Worm (Caenorhabditis elegans) whole organism, early embryonic: ENCODE measurements around the gene F19H8.2.

ENCODE experiments used
- B0310.2 ChIP-seq: sonication (generic microtip); optimal IDR thresholded peaks from 2 replicates; lab custom pipeline; 2016; ENCODE audit warnings: mild to moderate bottlenecking, missing genetic modification characterization, missing compliant biosample characterization
- aly-1 ChIP-seq: sonication (generic microtip); optimal IDR thresholded peaks from 2 replicates; lab custom pipeline; 2016; ENCODE audit warnings: missing genetic modification characterization, missing compliant biosample characterization
- ama-1 ChIP-seq: fragments of 150-350 bp; optimal IDR thresholded peaks from 2 replicates; lab custom pipeline; 2014
- ceh-36 ChIP-seq: sonication (generic microtip); optimal IDR thresholded peaks from 2 replicates; lab custom pipeline; 2016; ENCODE audit warnings: missing genetic modification characterization, inconsistent platforms, missing compliant biosample characterization
- ets-7 ChIP-seq: sonication (generic microtip); optimal IDR thresholded peaks from 2 replicates; lab custom pipeline; 2016; ENCODE audit warnings: missing genotype, missing genetic modification characterization, missing compliant biosample characterization
- flt-1 ChIP-seq: fragments of 200-800 bp; sonication (Bioruptor generic); IDR thresholded peaks from 2 replicates; pipeline ENCODE4 v1.3.6; 2022; ENCODE audit warnings: missing genetic modification characterization, missing compliant biosample characterization
- scrt-1 ChIP-seq: fragments of 200-800 bp; sonication (Bioruptor generic); IDR thresholded peaks from 2 replicates; pipeline ENCODE4 v1.3.6; 2022; ENCODE audit warnings: missing genetic modification characterization, missing compliant biosample characterization
- sea-1 ChIP-seq: fragments of 200-800 bp; sonication (Bioruptor generic); conservative IDR thresholded peaks from 2 replicates; pipeline ENCODE4 v1.3.6; 2022; ENCODE audit warnings: missing genetic modification characterization, missing compliant biosample characterization
- tbx-11 ChIP-seq: fragments of 200-800 bp; sonication (Bioruptor generic); IDR thresholded peaks from 2 replicates; pipeline ENCODE4 v1.3.6; 2022; ENCODE audit warnings: missing genetic modification characterization, missing compliant biosample characterization
- tbx-37 ChIP-seq: fragments of 200-800 bp; sonication (Bioruptor generic); conservative IDR thresholded peaks from 2 replicates; pipeline ENCODE4 v1.3.6; 2022; ENCODE audit warnings: missing genetic modification reagents, missing genetic modification characterization, missing compliant biosample characterization
- tra-4 ChIP-seq: sonication (generic microtip); optimal IDR thresholded peaks from 2 replicates; lab custom pipeline; 2017; ENCODE audit warnings: missing genetic modification characterization, missing compliant biosample characterization

DNA sequence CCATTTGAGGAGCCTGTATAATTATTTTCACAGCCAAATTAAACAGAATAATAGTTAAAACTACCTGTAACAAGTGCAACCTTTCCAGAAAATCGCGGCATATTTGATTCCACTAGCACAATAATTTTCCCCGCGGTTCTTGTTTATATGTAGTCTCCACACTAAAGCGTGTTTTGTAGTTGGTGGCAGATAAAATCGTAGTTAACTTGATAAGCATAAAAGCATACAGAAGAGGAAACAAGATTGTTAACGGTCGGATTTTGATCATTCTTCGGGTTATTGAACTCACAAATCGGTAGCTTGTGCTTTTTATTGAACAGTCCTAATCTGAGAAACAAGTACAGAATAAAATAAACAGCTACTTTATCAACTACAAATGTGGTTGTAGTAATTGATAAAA lies 18.3 kb downstream of the F19H8.2 start, which contains the start of gene C01G12.5:
- TF ChIP-seq ama-1 (lab: Kevin White, UChicago) (no peak), ceh-36 (no peak), tra-4 (no peak), tbx-37 (no peak), flt-1 (GFP tag; lab: Robert Waterston, UW) (no peak), sea-1 (no peak), scrt-1 (GFP tag; lab: Robert Waterston, UW) (no peak), B0310.2 (tag; lab: Kevin White, UChicago) (no peak), tbx-11 (GFP tag; lab: Robert Waterston, UW) (no peak), ets-7 (tag; lab: Kevin White, UChicago) (no peak), aly-1 (tag; lab: Kevin White, UChicago) (no peak)
